Fruit fly (Drosophila melanogaster) S2 (cell line): ENCODE measurements around the gene CG15317.

ENCODE experiments used
- CG8478 ChIP-seq: fragments of >200 bp; optimal IDR thresholded peaks from 2 replicates; lab custom pipeline; 2018
- CTCF ChIP-seq, 2 experiments: fragments of >200 bp; optimal IDR thresholded peaks; 2 replicates each; lab custom pipeline; 2018

DNA sequence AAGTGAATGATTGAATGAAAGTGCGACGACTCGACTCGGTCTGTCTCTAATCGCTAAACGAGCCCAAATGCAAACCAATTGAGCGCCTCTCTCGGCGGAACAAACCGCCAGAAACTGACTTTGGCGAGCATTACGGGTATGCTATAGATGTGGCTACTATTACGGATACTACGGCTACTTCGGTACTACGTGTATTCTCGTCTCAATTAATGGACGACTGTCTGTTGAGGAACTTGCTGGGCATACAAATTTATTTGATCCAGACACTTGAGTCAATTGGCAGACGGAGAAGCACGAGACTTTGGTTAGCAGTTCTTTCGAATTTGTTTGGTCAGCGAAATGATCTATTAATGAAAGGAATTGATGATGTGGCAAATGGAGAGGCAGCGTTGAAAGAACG is 38.1 kb upstream of the CG15317 start:
- no peak for TF ChIP-seq CTCF (optimal IDR thresholded peaks at IDR 0.05; lab: Kevin White, UChicago)
- no peak for TF ChIP-seq CG8478 (lab: Kevin White, UChicago)
